Worm (Caenorhabditis elegans): ENCODE data around the gene F43D2.6.

DNA sequence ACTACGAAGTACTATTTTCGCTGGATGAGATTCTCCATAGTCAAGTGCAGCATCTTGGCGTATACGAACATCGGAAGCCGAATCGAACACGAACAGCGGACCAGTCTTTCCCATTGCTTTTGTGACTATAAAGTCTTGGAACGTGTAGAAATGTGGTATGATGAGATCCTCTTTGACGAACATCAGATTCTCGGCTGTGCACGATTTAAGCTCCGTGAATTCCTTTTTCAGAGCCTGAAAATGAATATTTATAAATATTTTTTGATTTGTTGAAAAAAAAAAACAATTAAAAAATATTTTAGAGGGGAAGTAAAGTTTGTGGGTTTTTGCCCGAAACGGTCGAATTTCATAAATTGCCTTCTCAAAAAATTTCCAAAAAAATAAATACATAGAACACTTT, 48.9 kb upstream of the F43D2.6 start:
- TF ChIP-seq pqm-1 (tag; optimal IDR thresholded peaks at IDR 0.05) (no peak), hlh-30 (tag; optimal IDR thresholded peaks at IDR 0.05; ENCODE audit: insufficient read depth) (no peak), fax-1 (tag; optimal IDR thresholded peaks at IDR 0.05) (no peak), ceh-18 (tag; optimal IDR thresholded peaks at IDR 0.05) (no peak), tbx-7 (tag; optimal IDR thresholded peaks at IDR 0.05) (no peak), ceh-22 (tag; optimal IDR thresholded peaks at IDR 0.05) (no peak), dmd-4 (tag; optimal IDR thresholded peaks at IDR 0.05; ENCODE audit: borderline replicate concordance) (no peak), sox-2 (GFP tag; IDR thresholded peaks at IDR 0.05) (no peak)

All from whole organism, late embryonic.